Worm (Caenorhabditis elegans) whole organism, L3 larva: ENCODE measurements around the gene B0563.8.

Experiments
- ceh-82 ChIP-seq: fragments of 150-350 bp; optimal IDR thresholded peaks from 2 replicates; lab custom pipeline; 2014; ENCODE audit warnings: missing biosample characterization, missing genetic modification characterization
- ceh-9 ChIP-seq: sonication (generic microtip); optimal IDR thresholded peaks from 2 replicates; lab custom pipeline; 2018; ENCODE audit warnings: missing biosample characterization, missing genetic modification characterization
- egl-27 ChIP-seq: sonication (generic microtip); optimal IDR thresholded peaks from 4 replicates; lab custom pipeline; 2017; ENCODE audit warnings: missing biosample characterization, missing genetic modification reagents, missing genetic modification characterization
- fkh-10 ChIP-seq: sonication (generic microtip); optimal IDR thresholded peaks from 2 replicates; lab custom pipeline; 2017; ENCODE audit warnings: missing biosample characterization, missing genetic modification reagents, missing genetic modification characterization
- mdl-1 ChIP-seq: fragments of 150-350 bp; optimal IDR thresholded peaks from 2 replicates; lab custom pipeline; 2014; ENCODE audit warnings: missing biosample characterization, missing genetic modification characterization
- nhr-11 ChIP-seq: fragments of 150-350 bp; optimal IDR thresholded peaks from 2 replicates; lab custom pipeline; 2014; ENCODE audit warnings: missing biosample characterization, missing genetic modification characterization
- nhr-237 ChIP-seq: fragments of 150-350 bp; optimal IDR thresholded peaks from 2 replicates; lab custom pipeline; 2014; ENCODE audit warnings: missing biosample characterization, missing genetic modification characterization
- ztf-4 ChIP-seq: fragments of 150-350 bp; optimal IDR thresholded peaks from 2 replicates; lab custom pipeline; 2014; ENCODE audit warnings: missing biosample characterization, missing genetic modification characterization

DNA sequence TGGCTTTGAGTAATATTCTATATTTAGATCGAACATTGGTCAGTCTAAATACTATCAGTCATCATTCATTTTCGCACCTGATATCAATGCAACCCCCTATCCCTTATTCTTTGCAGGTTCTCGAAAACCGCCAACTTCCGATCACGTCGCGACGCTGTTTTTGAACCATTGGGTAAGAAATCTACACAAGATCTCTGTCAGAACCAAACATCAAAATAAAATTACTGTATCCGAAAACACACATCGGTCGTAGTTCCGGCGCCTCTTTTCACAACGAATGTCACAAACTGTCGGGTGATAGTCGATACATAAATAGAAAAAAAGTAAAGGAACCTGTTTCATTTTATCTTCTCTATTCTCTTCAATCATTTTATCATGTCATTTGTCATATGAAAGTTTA, 27.4 kb downstream of the B0563.8 start:
- no peak for TF ChIP-seq nhr-11 (tag; lab: Kevin White, UChicago)
- TF ChIP-seq ceh-82, result no peak
- TF ChIP-seq mdl-1 (tag; lab: Kevin White, UChicago), result no peak
- no peak for TF ChIP-seq ceh-9 (tag; lab: Kevin White, UChicago)
- no peak for TF ChIP-seq ztf-4
- TF ChIP-seq egl-27 (tag; lab: Kevin White, UChicago), result no peak
- TF ChIP-seq nhr-237 (tag; lab: Kevin White, UChicago), result no peak
- TF ChIP-seq fkh-10 (GFP tag; lab: Kevin White, UChicago), result no peak
